Fruit fly (Drosophila melanogaster) whole organism, adult: Measurements from ENCODE around the gene CG13607.
A peak's percentile ranks its signal among the peaks of the same experiment; 100 is the strongest.

Experiments used
- CG11617 ChIP-seq: fragments of 200-800 bp; sonication (Bioruptor generic); optimal IDR thresholded peaks from 2 replicates; lab custom pipeline; 2017; ENCODE audit warnings: mild to moderate bottlenecking, missing biosample characterization, missing genetic modification reagents, missing genetic modification characterization
- CG12768 ChIP-seq: fragments of 200-800 bp; sonication (Bioruptor generic); optimal IDR thresholded peaks from 2 replicates; lab custom pipeline; 2017; ENCODE audit warnings: missing biosample characterization, missing genetic modification characterization, mild to moderate bottlenecking, moderate library complexity, missing genetic modification reagents
- CG14711 ChIP-seq: fragments of 200-800 bp; sonication (Bioruptor generic); optimal IDR thresholded peaks from 2 replicates; lab custom pipeline; 2018; ENCODE audit warnings: missing biosample characterization, mild to moderate bottlenecking, missing genetic modification characterization, moderate library complexity
- CG1620 ChIP-seq: fragments of 200-800 bp; sonication (Bioruptor generic); optimal IDR thresholded peaks from 2 replicates; lab custom pipeline; 2016; ENCODE audit warnings: missing biosample characterization, missing genetic modification characterization
- CG33017 ChIP-seq: fragments of 200-800 bp; sonication (Bioruptor generic); optimal IDR thresholded peaks from 2 replicates; lab custom pipeline; 2018; ENCODE audit warnings: missing biosample characterization, mild to moderate bottlenecking, missing genetic modification characterization, moderate library complexity
- CG5204 ChIP-seq: fragments of 200-800 bp; sonication (Bioruptor generic); optimal IDR thresholded peaks from 2 replicates; lab custom pipeline; 2016; ENCODE audit warnings: missing biosample characterization, missing genetic modification characterization
- CG7045 ChIP-seq: fragments of 200-800 bp; sonication (Bioruptor generic); optimal IDR thresholded peaks from 2 replicates; lab custom pipeline; 2017; ENCODE audit warnings: missing biosample characterization, mild to moderate bottlenecking, missing genetic modification characterization
- CG7101 ChIP-seq: fragments of 200-800 bp; sonication (Bioruptor generic); optimal IDR thresholded peaks from 2 replicates; lab custom pipeline; 2018; ENCODE audit warnings: missing biosample characterization, mild to moderate bottlenecking, missing genetic modification characterization, moderate library complexity
- Clk ChIP-seq: fragments of 200-800 bp; sonication (Bioruptor generic); optimal IDR thresholded peaks from 2 replicates; lab custom pipeline; 2017; ENCODE audit warnings: missing biosample characterization, missing genetic modification characterization
- Crg-1 ChIP-seq: fragments of 200-800 bp; sonication (Bioruptor generic); optimal IDR thresholded peaks from 2 replicates; lab custom pipeline; 2016; ENCODE audit warnings: missing biosample characterization, missing genetic modification characterization
- Hr96 ChIP-seq: fragments of 200-800 bp; sonication (Bioruptor generic); optimal IDR thresholded peaks from 2 replicates; lab custom pipeline; 2016; ENCODE audit warnings: missing biosample characterization, missing genetic modification characterization
- Mnt ChIP-seq: fragments of 200-800 bp; sonication (Bioruptor generic); optimal IDR thresholded peaks from 2 replicates; lab custom pipeline; 2016; ENCODE audit warnings: missing biosample characterization, mild to moderate bottlenecking, missing genetic modification characterization
- bab1 ChIP-seq: fragments of 200-800 bp; sonication (Bioruptor generic); optimal IDR thresholded peaks from 3 replicates; lab custom pipeline; 2019; ENCODE audit warnings: missing biosample characterization, mild to moderate bottlenecking, missing genetic modification characterization, moderate library complexity
- cic ChIP-seq: fragments of 200-800 bp; sonication (Bioruptor generic); optimal IDR thresholded peaks from 2 replicates; lab custom pipeline; 2017; ENCODE audit warnings: missing biosample characterization, mild to moderate bottlenecking, missing genetic modification characterization, moderate library complexity
- cnc ChIP-seq, 2 experiments: fragments of >200 bp; optimal IDR thresholded peaks; 2 replicates each; lab custom pipeline; 2017
- kay ChIP-seq: fragments of 200-800 bp; sonication (Bioruptor generic); peaks from one replicate; lab custom pipeline; 2016; ENCODE audit warnings: missing biosample characterization, missing genetic modification characterization, borderline replicate concordance
- ovo ChIP-seq: fragments of 200-800 bp; sonication (Bioruptor generic); optimal IDR thresholded peaks from 2 replicates; lab custom pipeline; 2016; ENCODE audit warnings: missing biosample characterization, missing genetic modification characterization
- pad ChIP-seq: fragments of 200-800 bp; sonication (Bioruptor generic); optimal IDR thresholded peaks from 3 replicates; lab custom pipeline; 2017; ENCODE audit warnings: missing biosample characterization, missing genetic modification characterization, mild to moderate bottlenecking, moderate library complexity, missing genetic modification reagents
- tj ChIP-seq: fragments of 200-800 bp; sonication (Bioruptor generic); optimal IDR thresholded peaks from 3 replicates; lab custom pipeline; 2017; ENCODE audit warnings: missing biosample characterization, mild to moderate bottlenecking, missing genetic modification characterization, moderate library complexity
- toe ChIP-seq: fragments of 200-800 bp; sonication (Bioruptor generic); optimal IDR thresholded peaks from 2 replicates; lab custom pipeline; 2016; ENCODE audit warnings: missing biosample characterization, missing genetic modification characterization

The CG13607 gene

DNA sequence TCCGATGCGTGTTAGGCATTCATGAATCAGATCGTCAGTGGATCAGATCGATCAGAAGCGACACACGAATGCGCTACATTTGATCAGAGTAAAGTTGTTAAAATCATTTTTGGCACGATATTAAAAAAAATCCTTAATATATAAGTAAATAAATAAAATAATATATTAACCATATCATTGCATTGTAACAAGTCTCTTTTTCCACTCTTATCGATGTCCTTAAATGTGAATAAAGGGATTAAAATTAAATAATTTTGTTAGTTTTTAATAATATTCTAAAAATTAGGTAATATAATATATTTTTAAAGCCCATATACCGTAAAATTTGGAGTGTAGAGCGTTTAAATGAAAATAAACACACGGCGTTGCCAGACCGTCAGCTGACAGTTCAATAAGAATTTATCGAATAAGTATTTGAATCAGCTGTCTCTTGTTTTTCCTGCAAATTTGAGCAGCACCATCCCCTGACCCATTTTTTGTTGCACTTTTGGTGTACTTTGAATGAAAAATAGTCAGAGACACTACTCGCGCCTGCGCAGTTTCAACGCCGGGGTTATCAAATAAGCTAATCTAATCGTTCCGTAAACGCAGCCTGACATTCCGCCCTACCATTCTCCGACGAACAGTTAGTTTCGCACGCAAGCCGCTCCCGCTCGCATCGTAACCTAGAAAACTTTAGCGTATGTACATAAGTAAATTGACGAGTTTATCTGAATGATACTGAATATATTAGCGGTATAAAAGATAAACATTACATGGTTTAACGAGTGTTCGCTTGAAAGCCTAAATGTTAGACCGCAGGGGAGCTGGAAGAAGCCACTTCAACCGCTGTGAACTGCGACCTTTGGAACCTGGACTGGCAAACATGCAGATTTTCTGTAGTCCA is 36.0 kb upstream of the CG13607 start, which contains the start of the genes p38a and CG6178:
p38a (minus strand) TSS at position 398 of the 886 bp plus-strand sequence.
CG6178 (plus strand) TSS at position 424 of the 886 bp plus-strand sequence.
- peak; percentile 79 for TF ChIP-seq CG5204 (GFP tag; lab: Kevin White, UChicago)
- TF ChIP-seq CG14711 (tag; lab: Kevin White, UChicago): peak; percentile 96
- peak; percentile 97 for TF ChIP-seq CG12768
- TF ChIP-seq CG7101 (tag; lab: Kevin White, UChicago): peak; percentile 99
- TF ChIP-seq CG1620 (GFP tag; lab: Kevin White, UChicago): peak; percentile 59
- TF ChIP-seq Hr96 (GFP tag; lab: Kevin White, UChicago): peak; percentile 60
- peak; percentile 77 for TF ChIP-seq Mnt (GFP tag; lab: Kevin White, UChicago)
- peak; percentile 67 for TF ChIP-seq toe (GFP tag; lab: Kevin White, UChicago)
- peak; percentile 80 for TF ChIP-seq ovo
- TF ChIP-seq kay (GFP tag; lab: Kevin White, UChicago): no peak
- peak; percentile 75 for TF ChIP-seq Clk
- peak; percentile 97 for TF ChIP-seq CG7045
- peak; percentile 99 for TF ChIP-seq CG11617 (GFP tag; lab: Kevin White, UChicago)
- peak; percentile 90 for TF ChIP-seq pad
- TF ChIP-seq cnc (optimal IDR thresholded peaks at IDR 0.05; lab: Kevin White, UChicago): no peak
- TF ChIP-seq cic (GFP tag; lab: Kevin White, UChicago): peak; percentile 73
- peak; percentile 85 for TF ChIP-seq tj (GFP tag; lab: Kevin White, UChicago)
- peak; percentile 97 for TF ChIP-seq CG33017 (tag; lab: Kevin White, UChicago)
- TF ChIP-seq Crg-1: peak; percentile 71
- TF ChIP-seq bab1 (GFP tag; lab: Kevin White, UChicago): peak; percentile 97

DNA sequence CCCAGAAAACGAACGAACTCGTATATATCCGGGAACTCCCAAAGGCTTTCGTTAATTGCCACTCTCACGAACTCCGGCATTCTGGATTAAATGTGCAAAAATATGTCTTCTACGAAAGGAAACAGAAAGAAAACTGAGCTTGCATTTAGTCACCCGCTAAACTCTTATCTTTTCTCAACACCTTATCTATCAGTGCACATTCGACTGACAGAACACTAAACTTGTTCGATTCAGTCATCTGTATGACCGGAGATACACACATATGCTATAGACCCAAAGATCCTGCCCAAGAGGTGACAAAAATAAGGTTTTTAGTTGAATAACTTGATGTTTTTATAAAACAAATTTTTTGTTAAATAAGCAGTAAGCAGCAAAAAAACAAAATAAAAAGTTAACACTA is 34.0 kb upstream of the CG13607 start, which contains the start of gene p38c:
p38c (minus strand) TSS at position 101 of the 400 bp plus-strand sequence.
- TF ChIP-seq Crg-1: no peak
- TF ChIP-seq bab1 (GFP tag; lab: Kevin White, UChicago): no peak
- TF ChIP-seq cic (GFP tag; lab: Kevin White, UChicago): no peak
- no peak for TF ChIP-seq CG1620 (GFP tag; lab: Kevin White, UChicago)

DNA sequence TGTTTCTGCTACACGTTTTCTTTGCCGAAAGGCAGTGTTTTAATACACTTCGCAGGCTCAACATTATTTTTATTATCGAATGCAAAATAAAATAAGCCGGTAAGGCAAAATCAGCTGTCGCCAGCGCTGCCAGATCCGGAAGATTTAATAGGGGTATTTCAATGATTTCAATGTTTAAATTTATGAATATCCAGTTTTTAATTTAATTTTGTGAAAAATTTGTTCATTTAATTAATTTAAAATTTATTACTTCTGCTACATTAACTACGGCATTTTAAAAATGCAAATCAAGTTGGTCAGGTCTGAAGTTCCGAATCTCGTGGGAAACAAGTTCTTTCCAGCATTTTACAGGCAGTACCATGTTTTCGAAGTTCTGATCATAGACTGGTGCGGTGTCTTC is 32.7 kb upstream of the CG13607 start, which contains the start of gene Slimp:
Slimp (minus strand) TSS at position 130 of the 400 bp plus-strand sequence.
- TF ChIP-seq tj (GFP tag; lab: Kevin White, UChicago) (no peak), CG1620 (GFP tag; lab: Kevin White, UChicago) (peak; percentile 7), CG7101 (tag; lab: Kevin White, UChicago) (peak; percentile 23), bab1 (GFP tag; lab: Kevin White, UChicago) (peak; percentile 31), Crg-1 (peak; percentile 16), CG33017 (tag; lab: Kevin White, UChicago) (peak; percentile 22), Hr96 (GFP tag; lab: Kevin White, UChicago) (no peak), kay (GFP tag; lab: Kevin White, UChicago) (no peak), CG14711 (tag; lab: Kevin White, UChicago) (peak; percentile 18), CG12768 (peak; percentile 3), CG5204 (GFP tag; lab: Kevin White, UChicago) (peak; percentile 66), pad (peak; percentile 3), ovo (no peak), Mnt (GFP tag; lab: Kevin White, UChicago) (peak; percentile 18), cnc (optimal IDR thresholded peaks at IDR 0.05; lab: Kevin White, UChicago) (no peak), CG7045 (no peak), cic (GFP tag; lab: Kevin White, UChicago) (no peak), Clk (no peak), toe (GFP tag; lab: Kevin White, UChicago) (peak; percentile 60), CG11617 (GFP tag; lab: Kevin White, UChicago) (peak; percentile 61)

DNA sequence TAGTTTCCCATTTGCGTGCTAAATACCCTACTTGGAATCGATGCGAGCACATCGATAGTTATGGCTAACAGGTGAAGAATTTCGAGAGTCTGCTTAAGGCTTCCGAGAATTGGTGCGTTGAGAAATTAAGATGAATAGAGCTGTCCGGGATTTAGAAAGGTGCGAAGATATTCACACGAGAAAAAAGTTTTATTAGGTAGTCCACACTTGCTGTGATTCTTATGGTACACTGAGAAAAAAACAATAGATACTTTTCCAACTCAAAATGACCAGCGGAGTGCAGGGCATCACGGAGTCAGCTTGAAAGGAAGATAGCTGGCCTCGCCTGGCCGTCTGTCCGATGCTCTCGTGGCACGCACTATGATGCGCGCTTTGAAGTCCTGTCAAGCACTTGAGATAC is 28.4 kb upstream of the CG13607 start:
- no peak for TF ChIP-seq Hr96 (GFP tag; lab: Kevin White, UChicago)
- no peak for TF ChIP-seq toe (GFP tag; lab: Kevin White, UChicago)
- TF ChIP-seq CG1620 (GFP tag; lab: Kevin White, UChicago): no peak
- no peak for TF ChIP-seq CG14711 (tag; lab: Kevin White, UChicago)
- no peak for TF ChIP-seq Crg-1
- no peak for TF ChIP-seq CG33017 (tag; lab: Kevin White, UChicago)
- TF ChIP-seq tj (GFP tag; lab: Kevin White, UChicago): no peak
- no peak for TF ChIP-seq Clk
- no peak for TF ChIP-seq ovo
- no peak for TF ChIP-seq CG11617 (GFP tag; lab: Kevin White, UChicago)
- TF ChIP-seq CG5204 (GFP tag; lab: Kevin White, UChicago): no peak
- no peak for TF ChIP-seq kay (GFP tag; lab: Kevin White, UChicago)
- TF ChIP-seq CG7101 (tag; lab: Kevin White, UChicago): no peak
- no peak for TF ChIP-seq CG12768
- no peak for TF ChIP-seq cic (GFP tag; lab: Kevin White, UChicago)
- TF ChIP-seq bab1 (GFP tag; lab: Kevin White, UChicago): no peak

DNA sequence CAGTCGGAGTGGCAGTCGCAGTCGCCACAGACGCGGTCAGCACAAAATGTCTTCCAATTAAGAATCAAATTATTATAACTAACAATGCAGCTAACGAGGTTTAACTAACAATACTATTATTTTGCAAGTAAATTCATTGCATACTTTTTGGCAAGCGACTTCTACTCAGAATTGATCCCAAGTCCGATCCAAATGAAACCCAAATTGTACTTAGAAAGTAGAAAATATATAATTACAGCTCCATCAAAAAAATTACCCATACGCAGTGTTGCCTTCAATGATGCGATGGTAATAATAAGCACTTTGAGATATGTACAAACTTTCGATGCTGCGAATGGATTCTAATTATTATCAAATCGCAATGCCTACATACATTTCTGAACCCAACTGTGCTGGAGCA is 27.7 kb upstream of the CG13607 start:
- TF ChIP-seq Mnt (GFP tag; lab: Kevin White, UChicago): no peak
- TF ChIP-seq kay (GFP tag; lab: Kevin White, UChicago): no peak
- no peak for TF ChIP-seq Hr96 (GFP tag; lab: Kevin White, UChicago)
- TF ChIP-seq CG5204 (GFP tag; lab: Kevin White, UChicago): no peak
